Worm (Caenorhabditis elegans): ENCODE data around the gene ccdc-149.

DNA sequence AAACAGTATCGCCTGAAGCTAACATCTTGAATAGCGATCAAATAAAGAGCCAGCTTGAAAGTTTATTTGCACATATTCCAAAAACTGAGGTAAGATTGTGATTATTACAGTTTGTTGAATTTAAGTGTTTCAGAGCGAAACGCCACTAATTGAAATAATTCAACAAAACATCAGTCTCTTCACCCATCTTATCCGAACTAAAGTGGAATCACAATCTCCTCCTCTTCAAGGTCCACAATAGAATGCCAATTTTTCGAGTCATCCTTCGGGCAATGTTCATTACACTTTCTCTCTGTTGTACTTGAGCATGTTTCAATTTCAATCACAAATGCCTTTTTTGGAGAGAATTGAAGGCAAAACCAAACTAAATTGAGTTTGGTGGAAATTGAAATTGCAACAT is 27.2 kb downstream of the ccdc-149 start:
- TF ChIP-seq skn-1 (tag; optimal IDR thresholded peaks at IDR 0.05) (no peak), snpc-4 (tag; optimal IDR thresholded peaks at IDR 0.05) (no peak), nhr-41 (GFP tag; IDR thresholded peaks at IDR 0.05) (no peak), egl-43 (GFP tag; IDR thresholded peaks at IDR 0.05) (no peak)

Measured in whole organism, L4 larva.